Worm (Caenorhabditis elegans): ENCODE results near the gene lam-1.

DNA sequence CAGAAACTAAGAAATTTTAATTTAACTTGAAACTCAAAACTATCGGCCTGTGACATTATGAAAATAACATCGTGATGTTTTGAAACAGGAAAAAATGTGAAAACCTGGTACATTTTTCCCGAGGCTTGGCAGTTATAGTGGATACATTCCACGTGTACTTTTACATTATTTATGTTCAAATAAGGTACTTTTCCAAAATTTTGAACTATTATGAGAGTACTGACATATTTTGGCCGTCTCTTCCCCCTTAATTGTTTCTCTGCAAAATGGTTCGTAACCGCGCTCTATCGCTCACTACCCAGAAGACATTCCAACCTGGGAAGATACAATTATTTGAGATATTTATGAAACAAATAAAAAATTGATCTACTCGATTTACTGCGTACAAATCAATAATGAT is 23.3 kb upstream of the lam-1 start, which contains the start of gene C24D10.5:
- TF ChIP-seq him-1 (tag; optimal IDR thresholded peaks at IDR 0.05) (no peak), W03F9.2 (tag; optimal IDR thresholded peaks at IDR 0.05) (no peak), dao-5 (tag; optimal IDR thresholded peaks at IDR 0.05) (no peak)
